Fruit fly (Drosophila melanogaster) whole organism, pupa: ENCODE measurements around the gene RtGEF.

Source experiments
- CG10348 ChIP-seq: fragments of 200-800 bp; sonication (Bioruptor generic); IDR thresholded peaks from 2 replicates; pipeline ENCODE4 v1.3.6; 2022; ENCODE audit warnings: missing biosample characterization, missing genetic modification characterization
- CG4496 ChIP-seq: fragments of 200-800 bp; sonication (Bioruptor generic); IDR thresholded peaks from 3 replicates; pipeline ENCODE4 v1.3.6; 2022; ENCODE audit warnings: missing biosample characterization, missing genetic modification characterization
- CG8159 ChIP-seq: fragments of 200-800 bp; sonication (Bioruptor generic); optimal IDR thresholded peaks from 3 replicates; lab custom pipeline; 2018; ENCODE audit warnings: missing biosample characterization, mild to moderate bottlenecking, missing genetic modification characterization, moderate library complexity
- CG9948 ChIP-seq: fragments of 200-800 bp; sonication (Bioruptor generic); optimal IDR thresholded peaks from 2 replicates; lab custom pipeline; 2018; ENCODE audit warnings: missing biosample characterization, mild to moderate bottlenecking, missing genetic modification characterization, moderate library complexity
- EcR ChIP-seq: fragments of 200-800 bp; sonication (Bioruptor generic); optimal IDR thresholded peaks from 3 replicates; lab custom pipeline; 2019; ENCODE audit warnings: missing biosample characterization, missing genetic modification characterization, mild to moderate bottlenecking, moderate library complexity, missing genetic modification reagents
- Pif1A ChIP-seq: fragments of 200-800 bp; sonication (Bioruptor generic); optimal IDR thresholded peaks from 3 replicates; lab custom pipeline; 2016; ENCODE audit warnings: missing biosample characterization, missing genetic modification characterization
- Pif1B ChIP-seq: fragments of 200-800 bp; sonication (Bioruptor generic); optimal IDR thresholded peaks from 3 replicates; lab custom pipeline; 2016; ENCODE audit warnings: missing biosample characterization, missing genetic modification characterization
- Snoo ChIP-seq: fragments of 200-800 bp; sonication (Bioruptor generic); optimal IDR thresholded peaks from 3 replicates; lab custom pipeline; 2017; ENCODE audit warnings: missing biosample characterization, mild to moderate bottlenecking, missing genetic modification characterization, inconsistent platforms
- fd96Ca ChIP-seq: fragments of 200-800 bp; sonication (Bioruptor generic); IDR thresholded peaks from 3 replicates; pipeline ENCODE4 v1.3.6; 2022; ENCODE audit warnings: missing biosample characterization, missing genetic modification characterization
- gl ChIP-seq: fragments of 200-800 bp; sonication (Bioruptor generic); optimal IDR thresholded peaks from 2 replicates; lab custom pipeline; 2018; ENCODE audit warnings: missing biosample characterization, mild to moderate bottlenecking, missing genetic modification characterization

dm6 chr2L:20322013-20322638 is 28.1 kb upstream of the RtGEF start:
- TF ChIP-seq EcR (no peak), Snoo (no peak), Pif1B (GFP tag; lab: Kevin White, UChicago) (no peak), CG8159 (tag; lab: Kevin White, UChicago) (no peak), gl (no peak), CG10348 (GFP tag; lab: Robert Waterston, UW) (no peak), fd96Ca (GFP tag; lab: Robert Waterston, UW) (no peak), CG9948 (no peak), Pif1A (no peak), CG4496 (GFP tag; lab: Robert Waterston, UW) (no peak)
